Worm (Caenorhabditis elegans): ENCODE results near the gene eri-12.

ce11 chrIV:12207454-12207853 is 50.8 kb downstream of the eri-12 start:
- TF ChIP-seq dao-5 (tag; optimal IDR thresholded peaks at IDR 0.05), result no peak
- TF ChIP-seq him-1 (tag; optimal IDR thresholded peaks at IDR 0.05), result no peak
- no peak for TF ChIP-seq W03F9.2 (tag; optimal IDR thresholded peaks at IDR 0.05)
